Worm (Caenorhabditis elegans) whole organism, L3 larva: ENCODE data around the gene tax-6.

Experiments
- egl-27 ChIP-seq: sonication (generic microtip); optimal IDR thresholded peaks from 4 replicates; lab custom pipeline; 2017; ENCODE audit warnings: missing biosample characterization, missing genetic modification reagents, missing genetic modification characterization
- fos-1 ChIP-seq: fragments of 150-350 bp; optimal IDR thresholded peaks from 2 replicates; lab custom pipeline; 2014; ENCODE audit warnings: missing biosample characterization, missing genetic modification characterization
- lin-15B ChIP-seq: fragments of 150-350 bp; optimal IDR thresholded peaks from 2 replicates; lab custom pipeline; 2014; ENCODE audit warnings: missing biosample characterization, missing genetic modification characterization
- nfya-1 ChIP-seq: sonication (generic microtip); optimal IDR thresholded peaks from 2 replicates; lab custom pipeline; 2017; ENCODE audit warnings: missing genetic modification characterization, mild to moderate bottlenecking, missing compliant biosample characterization, antibody characterized with exemption, moderate library complexity; ENCODE audit not compliant: insufficient read depth
- nhr-237 ChIP-seq: fragments of 150-350 bp; optimal IDR thresholded peaks from 2 replicates; lab custom pipeline; 2014; ENCODE audit warnings: missing biosample characterization, missing genetic modification characterization
- nhr-28 ChIP-seq: fragments of 150-350 bp; optimal IDR thresholded peaks from 2 replicates; lab custom pipeline; 2014; ENCODE audit warnings: missing biosample characterization, missing genetic modification characterization
- unc-39 ChIP-seq: sonication (generic microtip); optimal IDR thresholded peaks from 4 replicates; lab custom pipeline; 2017; ENCODE audit warnings: missing biosample characterization, missing genetic modification characterization
- zag-1 ChIP-seq: fragments of 150-350 bp; optimal IDR thresholded peaks from 2 replicates; lab custom pipeline; 2014; ENCODE audit warnings: missing biosample characterization, missing genetic modification characterization
- ztf-11 ChIP-seq: fragments of 150-350 bp; optimal IDR thresholded peaks from 2 replicates; lab custom pipeline; 2014; ENCODE audit warnings: missing biosample characterization, missing genetic modification characterization

ce11 chrIV:10511432-10511831 lies 10.0 kb upstream of the tax-6 start:
- TF ChIP-seq zag-1 (tag; lab: Kevin White, UChicago) (no peak), ztf-11 (tag; lab: Kevin White, UChicago) (no peak), nhr-237 (tag; lab: Kevin White, UChicago) (no peak), lin-15B (tag; lab: Kevin White, UChicago) (no peak), unc-39 (tag; lab: Kevin White, UChicago) (no peak), nhr-28 (tag; lab: Kevin White, UChicago) (no peak), fos-1 (tag; lab: Kevin White, UChicago) (no peak), nfya-1 (peak; percentile 8), egl-27 (tag; lab: Kevin White, UChicago) (no peak)
